Worm (Caenorhabditis elegans) whole organism, L3 larva: ENCODE measurements around the gene srw-100.

Experiments
- lin-15B ChIP-seq: fragments of 150-350 bp; optimal IDR thresholded peaks from 2 replicates; lab custom pipeline; 2014; ENCODE audit warnings: missing biosample characterization, missing genetic modification characterization
- nhr-11 ChIP-seq: fragments of 150-350 bp; optimal IDR thresholded peaks from 2 replicates; lab custom pipeline; 2014; ENCODE audit warnings: missing biosample characterization, missing genetic modification characterization

DNA sequence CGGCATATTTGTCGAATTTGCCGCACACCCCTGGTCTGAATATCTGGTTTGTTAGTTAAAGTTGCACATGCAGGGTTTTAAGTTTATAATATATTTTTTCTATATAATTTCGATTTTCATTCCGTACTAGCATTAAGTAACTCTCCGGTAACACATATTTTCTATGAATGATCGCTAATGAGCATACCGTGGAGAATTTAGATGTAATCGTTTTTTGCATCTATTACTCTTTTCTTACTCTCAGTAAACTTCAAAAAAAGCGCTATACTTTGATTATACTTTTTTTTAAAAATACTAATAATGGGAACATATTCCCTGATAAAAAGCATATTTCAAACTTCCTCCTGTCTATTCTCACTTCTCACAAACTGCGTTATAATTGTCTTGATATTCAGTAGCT lies 23.6 kb downstream of the srw-100 start, which contains the start of gene str-160:
- TF ChIP-seq lin-15B (no peak), nhr-11 (tag; lab: Kevin White, UChicago) (no peak)
